Worm (Caenorhabditis elegans) whole organism, L1 larva: ENCODE results near the gene lec-6.

Experiments used
- C04F5.9 ChIP-seq: sonication (generic microtip); optimal IDR thresholded peaks from 2 replicates; lab custom pipeline; 2016; ENCODE audit warnings: missing genetic modification characterization, missing compliant biosample characterization
- C34B4.2 ChIP-seq: sonication (generic microtip); optimal IDR thresholded peaks from 2 replicates; lab custom pipeline; 2017; ENCODE audit warnings: mild to moderate bottlenecking, missing genetic modification characterization, missing compliant biosample characterization
- F16B12.6 ChIP-seq: fragments of 150-350 bp; optimal IDR thresholded peaks from 2 replicates; lab custom pipeline; 2014; ENCODE audit warnings: missing biosample characterization, missing genetic modification characterization
- Y116A8C.19 ChIP-seq: sonication (generic microtip); optimal IDR thresholded peaks from 2 replicates; lab custom pipeline; 2016; ENCODE audit warnings: missing compliant biosample characterization, missing genetic modification characterization, borderline replicate concordance
- aly-2 ChIP-seq: fragments of 150-350 bp; optimal IDR thresholded peaks from 2 replicates; lab custom pipeline; 2014; ENCODE audit warnings: missing biosample characterization, missing genetic modification characterization
- ama-1 ChIP-seq: fragments of 150-350 bp; optimal IDR thresholded peaks from 2 replicates; lab custom pipeline; 2014
- blmp-1 ChIP-seq: fragments of 150-350 bp; optimal IDR thresholded peaks from 2 replicates; lab custom pipeline; 2014; ENCODE audit warnings: missing biosample characterization, missing genetic modification characterization
- ceh-63 ChIP-seq: fragments of 200-800 bp; sonication (Bioruptor generic); optimal IDR thresholded peaks from 2 replicates; lab custom pipeline; 2018; ENCODE audit warnings: mild to moderate bottlenecking, missing genetic modification characterization, missing compliant biosample characterization
- ceh-8 ChIP-seq: fragments of 200-800 bp; sonication (Bioruptor generic); optimal IDR thresholded peaks from 2 replicates; lab custom pipeline; 2018; ENCODE audit warnings: mild to moderate bottlenecking, missing genetic modification characterization, moderate library complexity, missing compliant biosample characterization
- ceh-88 ChIP-seq: fragments of 200-800 bp; sonication (Bioruptor generic); IDR thresholded peaks from 2 replicates; pipeline ENCODE4 v1.3.6; 2022; ENCODE audit warnings: missing genetic modification characterization, missing compliant biosample characterization
- ces-1 ChIP-seq: fragments of 150-350 bp; optimal IDR thresholded peaks from 2 replicates; lab custom pipeline; 2014; ENCODE audit warnings: missing biosample characterization, missing genetic modification reagents, missing genetic modification characterization
- dpl-1 ChIP-seq, 3 experiments: fragments of 150-350 bp in 2 of 3; sonication (generic microtip) in 1 of 3; optimal IDR thresholded peaks; 2 replicates each; lab custom pipeline; 2014 to 2017; ENCODE audit warnings: missing biosample characterization in 3 of 3, missing genetic modification characterization in 3 of 3, missing genetic modification reagents in 3 of 3
- dsc-1 ChIP-seq: sonication (generic microtip); optimal IDR thresholded peaks from 2 replicates; lab custom pipeline; 2016; ENCODE audit warnings: mild to moderate bottlenecking, missing genetic modification characterization, missing compliant biosample characterization
- efl-1 ChIP-seq, 4 experiments: fragments of 150-350 bp; optimal IDR thresholded peaks in 3 of 4; peaks in 1 of 4; 1 replicate in 1 of 4; 2 replicates in 3 of 4; lab custom pipeline; 2014; ENCODE audit warnings: missing biosample characterization in 2 of 4, missing genetic modification characterization in 2 of 4, missing genetic modification reagents in 2 of 4
- egl-13 ChIP-seq: sonication (generic microtip); optimal IDR thresholded peaks from 2 replicates; lab custom pipeline; 2016; ENCODE audit warnings: missing genotype, missing genetic modification reagents, missing genetic modification characterization, missing compliant biosample characterization
- egl-27 ChIP-seq, 2 experiments: fragments of 150-350 bp in 1 of 2; sonication (generic microtip); optimal IDR thresholded peaks; 3 replicates each; lab custom pipeline; 2017 to 2018; ENCODE audit warnings: missing biosample characterization in 2 of 2, missing genetic modification characterization in 2 of 2, missing genetic modification reagents in 2 of 2
- elt-2 ChIP-seq: sonication (generic microtip); optimal IDR thresholded peaks from 2 replicates; lab custom pipeline; 2016; ENCODE audit warnings: missing genetic modification characterization, mild to moderate bottlenecking, inconsistent platforms, missing compliant biosample characterization, missing genetic modification reagents
- elt-3 ChIP-seq, 6 experiments: fragments of 150-350 bp in 1 of 6; sonication (generic microtip); optimal IDR thresholded peaks; 2 replicates each; lab custom pipeline; 2017 to 2018; ENCODE audit warnings: missing biosample characterization in 6 of 6, missing genetic modification characterization in 6 of 6, inconsistent platforms in 1 of 6
- ets-5 ChIP-seq: fragments of 200-800 bp; sonication (Bioruptor generic); IDR thresholded peaks from 2 replicates; pipeline ENCODE4 v1.3.6; 2022; ENCODE audit warnings: missing genetic modification characterization, missing compliant biosample characterization
- fkh-10 ChIP-seq: sonication (generic microtip); optimal IDR thresholded peaks from 2 replicates; lab custom pipeline; 2017; ENCODE audit warnings: missing biosample characterization, missing genetic modification reagents, missing genetic modification characterization
- fkh-8 ChIP-seq: sonication (generic microtip); optimal IDR thresholded peaks from 2 replicates; lab custom pipeline; 2016; ENCODE audit warnings: mild to moderate bottlenecking, missing genetic modification characterization, missing compliant biosample characterization
- grh-1 ChIP-seq: fragments of 200-800 bp; sonication (Bioruptor generic); IDR thresholded peaks from 2 replicates; pipeline ENCODE4 v1.3.6; 2022; ENCODE audit warnings: missing genetic modification reagents, missing genetic modification characterization, missing compliant biosample characterization
- jun-1 ChIP-seq: fragments of 150-350 bp; optimal IDR thresholded peaks from 2 replicates; lab custom pipeline; 2014; ENCODE audit warnings: missing biosample characterization, missing genetic modification reagents, missing genetic modification characterization
- lin-13 ChIP-seq: fragments of 150-350 bp; optimal IDR thresholded peaks from 2 replicates; lab custom pipeline; 2014; ENCODE audit warnings: missing biosample characterization, missing genetic modification reagents, missing genetic modification characterization
- lin-14 ChIP-seq: fragments of 200-800 bp; sonication (Bioruptor generic); optimal IDR thresholded peaks from 2 replicates; lab custom pipeline; 2018; ENCODE audit warnings: mild to moderate bottlenecking, missing genetic modification characterization, moderate library complexity, missing compliant biosample characterization
- lin-15B ChIP-seq: fragments of 150-350 bp; sonication (generic microtip); optimal IDR thresholded peaks from 3 replicates; lab custom pipeline; 2014; ENCODE audit warnings: missing biosample characterization, missing genetic modification characterization
- lir-3 ChIP-seq: sonication (generic microtip); optimal IDR thresholded peaks from 2 replicates; lab custom pipeline; 2016; ENCODE audit warnings: mild to moderate bottlenecking, missing genetic modification characterization, moderate library complexity, missing compliant biosample characterization; ENCODE audit not compliant: poor library complexity
- lsy-2 ChIP-seq, 2 experiments: fragments of 150-350 bp; optimal IDR thresholded peaks; 2 replicates each; lab custom pipeline; 2014; ENCODE audit warnings: missing biosample characterization in 2 of 2, missing genetic modification characterization in 2 of 2
- mab-9 ChIP-seq: fragments of 200-800 bp; sonication (Bioruptor generic); IDR thresholded peaks from 2 replicates; pipeline ENCODE4 v1.3.6; 2022; ENCODE audit warnings: missing genetic modification reagents, missing genetic modification characterization, missing compliant biosample characterization
- mdl-1 ChIP-seq, 2 experiments: fragments of 150-350 bp; optimal IDR thresholded peaks; 2 replicates each; lab custom pipeline; 2014 to 2017; ENCODE audit warnings: missing biosample characterization in 2 of 2, missing genetic modification characterization in 2 of 2, inconsistent platforms in 1 of 2
- mep-1 ChIP-seq: fragments of 150-350 bp; optimal IDR thresholded peaks from 2 replicates; lab custom pipeline; 2014; ENCODE audit warnings: missing biosample characterization, missing genetic modification characterization
- nhr-11 ChIP-seq: fragments of 150-350 bp; optimal IDR thresholded peaks from 2 replicates; lab custom pipeline; 2014; ENCODE audit warnings: missing biosample characterization, missing genetic modification characterization
- nhr-12 ChIP-seq: sonication (generic microtip); optimal IDR thresholded peaks from 2 replicates; lab custom pipeline; 2017; ENCODE audit warnings: missing biosample characterization, missing genetic modification characterization
- nhr-237 ChIP-seq: fragments of 150-350 bp; optimal IDR thresholded peaks from 2 replicates; lab custom pipeline; 2014; ENCODE audit warnings: missing biosample characterization, missing genetic modification characterization
- nhr-76 ChIP-seq: sonication (generic microtip); optimal IDR thresholded peaks from 2 replicates; lab custom pipeline; 2017; ENCODE audit warnings: missing biosample characterization, missing genetic modification characterization
- nhr-84 ChIP-seq: sonication (generic microtip); optimal IDR thresholded peaks from 2 replicates; lab custom pipeline; 2017; ENCODE audit warnings: missing biosample characterization, missing genetic modification characterization
- pag-3 ChIP-seq: sonication (generic microtip); optimal IDR thresholded peaks from 2 replicates; lab custom pipeline; 2017; ENCODE audit warnings: missing genetic modification characterization, mild to moderate bottlenecking, missing compliant biosample characterization, antibody characterized with exemption, borderline replicate concordance; ENCODE audit not compliant: insufficient read depth
- pqm-1 ChIP-seq: sonication (generic microtip); optimal IDR thresholded peaks from 3 replicates; lab custom pipeline; 2017; ENCODE audit warnings: missing biosample characterization, missing genetic modification characterization
- rnt-1 ChIP-seq: sonication (generic microtip); optimal IDR thresholded peaks from 2 replicates; lab custom pipeline; 2016; ENCODE audit warnings: mild to moderate bottlenecking, missing genetic modification characterization, moderate library complexity, missing compliant biosample characterization
- snpc-4 ChIP-seq: fragments of 150-350 bp; optimal IDR thresholded peaks from 2 replicates; lab custom pipeline; 2014; ENCODE audit warnings: missing biosample characterization, missing genetic modification characterization
- snu-23 ChIP-seq: sonication (generic microtip); optimal IDR thresholded peaks from 2 replicates; lab custom pipeline; 2016; ENCODE audit warnings: missing genetic modification characterization, missing compliant biosample characterization
- sox-4 ChIP-seq: sonication (generic microtip); optimal IDR thresholded peaks from 2 replicates; lab custom pipeline; 2016; ENCODE audit warnings: missing genetic modification characterization, missing compliant biosample characterization
- sptf-1 ChIP-seq: fragments of 150-350 bp; optimal IDR thresholded peaks from 2 replicates; lab custom pipeline; 2014; ENCODE audit warnings: missing biosample characterization, missing genetic modification characterization
- tbx-2 ChIP-seq: sonication (generic microtip); optimal IDR thresholded peaks from 2 replicates; lab custom pipeline; 2016; ENCODE audit warnings: missing genetic modification characterization, missing compliant biosample characterization
- unc-30 ChIP-seq: sonication (generic microtip); optimal IDR thresholded peaks from 2 replicates; lab custom pipeline; 2017; ENCODE audit warnings: missing biosample characterization, missing genetic modification characterization
- unc-62 ChIP-seq: fragments of 150-350 bp; optimal IDR thresholded peaks from 2 replicates; lab custom pipeline; 2014; ENCODE audit warnings: missing biosample characterization, missing genetic modification reagents, missing genetic modification characterization
- unc-86 ChIP-seq: sonication (generic microtip); optimal IDR thresholded peaks from 2 replicates; lab custom pipeline; 2016; ENCODE audit warnings: missing genetic modification characterization, missing compliant biosample characterization
- unc-98 ChIP-seq: fragments of 200-800 bp; sonication (Bioruptor generic); IDR thresholded peaks from 2 replicates; pipeline ENCODE4 v1.3.6; 2022; ENCODE audit warnings: missing genetic modification characterization, missing compliant biosample characterization
- xbp-1 ChIP-seq: sonication (generic microtip); optimal IDR thresholded peaks from 2 replicates; lab custom pipeline; 2016; ENCODE audit warnings: missing genetic modification characterization, missing compliant biosample characterization
- zip-4 ChIP-seq: fragments of 200-800 bp; sonication (Bioruptor generic); optimal IDR thresholded peaks from 2 replicates; lab custom pipeline; 2018; ENCODE audit warnings: mild to moderate bottlenecking, missing genetic modification characterization, moderate library complexity, missing compliant biosample characterization

Gene lec-6

ce11 chrIII:558832-559231, 41.3 kb downstream of the lec-6 start (continued):
- TF ChIP-seq elt-2 (peak; percentile 65), aly-2 (tag; lab: Kevin White, UChicago) (no peak), C04F5.9 (tag; lab: Kevin White, UChicago) (no peak), snpc-4 (no peak), fkh-8 (no peak), Y116A8C.19 (no peak), unc-62 (GFP tag; lab: Kevin White, UChicago) (no peak), ceh-63 (no peak), dsc-1 (tag; lab: Kevin White, UChicago) (no peak), nhr-12 (no peak), elt-3 (tag; optimal IDR thresholded peaks at IDR 0.05; lab: Kevin White, UChicago) (no peak), nhr-237 (tag; lab: Kevin White, UChicago) (no peak), grh-1 (GFP tag; lab: Robert Waterston, UW) (peak; percentile 24; the same call in 1 of the 2 replicates), blmp-1 (peak; percentile 66), lin-15B (no peak), egl-13 (tag; lab: Kevin White, UChicago) (no peak), tbx-2 (tag; lab: Kevin White, UChicago) (no peak), lin-13 (GFP tag; lab: Kevin White, UChicago) (no peak), C34B4.2 (no peak), lin-14 (GFP tag; lab: Kevin White, UChicago) (peak; percentile 85), fkh-10 (no peak), jun-1 (tag; lab: Kevin White, UChicago) (peak; percentile 39), ets-5 (GFP tag; lab: Robert Waterston, UW) (no peak), ama-1 (lab: Kevin White, UChicago) (no peak), sptf-1 (tag; lab: Kevin White, UChicago) (no peak), efl-1 (optimal IDR thresholded peaks at IDR 0.05; lab: Kevin White, UChicago) (peak; percentile 16 to 47), efl-1 (GFP tag; optimal IDR thresholded peaks at IDR 0.05 in 1 of 2; lab: Kevin White, UChicago) (no peak), ceh-8 (GFP tag; lab: Kevin White, UChicago) (no peak), snu-23 (GFP tag; lab: Kevin White, UChicago) (peak; percentile 70), egl-27 (tag; optimal IDR thresholded peaks at IDR 0.05; lab: Kevin White, UChicago) (no peak), unc-86 (no peak), mdl-1 (tag; optimal IDR thresholded peaks at IDR 0.05; lab: Kevin White, UChicago) (peak in 1 of 2 experiments; percentile 27), zip-4 (GFP tag; lab: Kevin White, UChicago) (no peak), pqm-1 (tag; lab: Kevin White, UChicago) (no peak), nhr-11 (tag; lab: Kevin White, UChicago) (no peak), rnt-1 (no peak), ces-1 (GFP tag; lab: Kevin White, UChicago) (no peak), dpl-1 (GFP tag; optimal IDR thresholded peaks at IDR 0.05; lab: Kevin White, UChicago) (peak in 1 of 3 experiments; percentile 12), unc-98 (GFP tag; lab: Robert Waterston, UW) (no peak), lir-3 (tag; lab: Kevin White, UChicago) (no peak), unc-30 (tag; lab: Kevin White, UChicago) (no peak), F16B12.6 (tag; lab: Kevin White, UChicago) (no peak), mab-9 (GFP tag; lab: Robert Waterston, UW) (no peak), pag-3 (tag; lab: Kevin White, UChicago) (no peak), nhr-76 (tag; lab: Kevin White, UChicago) (no peak), sox-4 (tag; lab: Kevin White, UChicago) (no peak), mep-1 (tag; lab: Kevin White, UChicago) (peak; percentile 55), ceh-88 (GFP tag; lab: Robert Waterston, UW) (no peak), lsy-2 (tag; optimal IDR thresholded peaks at IDR 0.05; lab: Kevin White, UChicago) (peak in 1 of 2 experiments; percentile 27), nhr-84 (tag; lab: Kevin White, UChicago) (no peak), xbp-1 (tag; lab: Kevin White, UChicago) (no peak)
